Worm (Caenorhabditis elegans): Measurements from ENCODE around the gene eral-1.

The eral-1 gene

ce11 chrII:9604063-9604462 is 14.5 kb upstream of the eral-1 start:
- TF ChIP-seq pha-4 (tag; optimal IDR thresholded peaks at IDR 0.05) (no peak), ceh-45 (GFP tag; IDR thresholded peaks at IDR 0.05) (no peak)

ce11 chrII:9603419-9603818 is 13.9 kb upstream of the eral-1 start:
- TF ChIP-seq K09A11.1 (tag; optimal IDR thresholded peaks at IDR 0.05; ENCODE audit: insufficient read depth): no peak
- TF ChIP-seq ets-4 (tag; optimal IDR thresholded peaks at IDR 0.05): no peak
- TF ChIP-seq unc-3 (GFP tag; conservative IDR thresholded peaks at IDR 0.05): no peak
- TF ChIP-seq unc-3 (tag; optimal IDR thresholded peaks at IDR 0.05): no peak
- no peak for TF ChIP-seq C38D4.7 (GFP tag; optimal IDR thresholded peaks at IDR 0.05)
- peak; percentile 32 for TF ChIP-seq pax-1 (tag; optimal IDR thresholded peaks at IDR 0.05)
- peak; percentile 59 for TF ChIP-seq elt-2 (tag; optimal IDR thresholded peaks at IDR 0.05)
- TF ChIP-seq dmd-4 (tag; optimal IDR thresholded peaks at IDR 0.05; ENCODE audit: borderline replicate concordance): no peak
- TF ChIP-seq unc-55 (GFP tag; optimal IDR thresholded peaks at IDR 0.05): peak; percentile 85
- no peak for TF ChIP-seq odd-2 (tag; optimal IDR thresholded peaks at IDR 0.05)
- TF ChIP-seq fax-1 (tag; optimal IDR thresholded peaks at IDR 0.05): no peak
- no peak for TF ChIP-seq hlh-13 (GFP tag; optimal IDR thresholded peaks at IDR 0.05)
- no peak for TF ChIP-seq Y22D7AL.16 (tag; optimal IDR thresholded peaks at IDR 0.05)
- no peak for TF ChIP-seq pag-3 (tag; optimal IDR thresholded peaks at IDR 0.05; ENCODE audit: borderline replicate concordance)
- TF ChIP-seq ceh-34 (tag; optimal IDR thresholded peaks at IDR 0.05): peak; percentile 2
- no peak for TF ChIP-seq tbx-7 (tag; optimal IDR thresholded peaks at IDR 0.05)
- no peak for TF ChIP-seq ceh-14 (tag; optimal IDR thresholded peaks at IDR 0.05)
- no peak for TF ChIP-seq eyg-1 (tag; optimal IDR thresholded peaks at IDR 0.05)
- TF ChIP-seq hlh-30 (tag; optimal IDR thresholded peaks at IDR 0.05; ENCODE audit: insufficient read depth): peak; percentile 96
- TF ChIP-seq hlh-15 (tag; optimal IDR thresholded peaks at IDR 0.05): no peak
- TF ChIP-seq madf-2 (tag; optimal IDR thresholded peaks at IDR 0.05): no peak
- no peak for TF ChIP-seq ceh-19 (GFP tag; optimal IDR thresholded peaks at IDR 0.05)
- TF ChIP-seq T23F11.4 (GFP tag; optimal IDR thresholded peaks at IDR 0.05): no peak
- TF ChIP-seq ref-2 (tag; optimal IDR thresholded peaks at IDR 0.05): peak; percentile 10
- TF ChIP-seq sox-4 (tag; optimal IDR thresholded peaks at IDR 0.05): no peak
- TF ChIP-seq lin-11 (tag; optimal IDR thresholded peaks at IDR 0.05): no peak
- TF ChIP-seq tbx-2 (tag; optimal IDR thresholded peaks at IDR 0.05): peak; percentile 55
- TF ChIP-seq rnt-1 (tag; optimal IDR thresholded peaks at IDR 0.05): peak; percentile 42
- peak; percentile 62 for TF ChIP-seq F13H6.1 (tag; optimal IDR thresholded peaks at IDR 0.05)
- no peak for TF ChIP-seq pha-2 (tag; optimal IDR thresholded peaks at IDR 0.05)
- TF ChIP-seq gmeb-2 (tag; optimal IDR thresholded peaks at IDR 0.05): no peak
- TF ChIP-seq fkh-10 (GFP tag; optimal IDR thresholded peaks at IDR 0.05): no peak
- peak; percentile 84 for TF ChIP-seq ceh-18 (tag; optimal IDR thresholded peaks at IDR 0.05)
- TF ChIP-seq unc-42 (tag; optimal IDR thresholded peaks at IDR 0.05): peak; percentile 33
- no peak for TF ChIP-seq hlh-6 (tag; optimal IDR thresholded peaks at IDR 0.05)
- TF ChIP-seq ceh-31 (tag; optimal IDR thresholded peaks at IDR 0.05): peak; percentile 41
- no peak for TF ChIP-seq syd-9 (tag; optimal IDR thresholded peaks at IDR 0.05)
- TF ChIP-seq nfya-1 (tag; optimal IDR thresholded peaks at IDR 0.05): peak; percentile 76
- no peak for TF ChIP-seq C08G9.2 (tag; optimal IDR thresholded peaks at IDR 0.05)
- TF ChIP-seq dve-1 (tag; optimal IDR thresholded peaks at IDR 0.05): peak; percentile 52
- TF ChIP-seq ceh-24 (tag; optimal IDR thresholded peaks at IDR 0.05): no peak
- TF ChIP-seq nhr-232 (tag; optimal IDR thresholded peaks at IDR 0.05): no peak
- no peak for TF ChIP-seq K02D7.2 (tag; optimal IDR thresholded peaks at IDR 0.05)
- TF ChIP-seq npax-4 (tag; optimal IDR thresholded peaks at IDR 0.05): no peak
- no peak for TF ChIP-seq mec-3 (tag; optimal IDR thresholded peaks at IDR 0.05; ENCODE audit: borderline replicate concordance)
- no peak for TF ChIP-seq elt-4 (tag; optimal IDR thresholded peaks at IDR 0.05)
- no peak for TF ChIP-seq che-1 (tag; optimal IDR thresholded peaks at IDR 0.05)
- peak; percentile 41 for TF ChIP-seq pros-1 (tag; optimal IDR thresholded peaks at IDR 0.05)
- TF ChIP-seq pat-9 (tag; optimal IDR thresholded peaks at IDR 0.05): no peak
- peak; percentile 8 for TF ChIP-seq pqm-1 (tag; optimal IDR thresholded peaks at IDR 0.05)

Measured in whole organism, late embryonic.